Worm (Caenorhabditis elegans) whole organism, mixed stage, embryonic: Measurements from ENCODE around the gene dtmk-1.
A peak's percentile ranks its signal among the peaks of the same experiment; 100 is the strongest.

Source experiments
- bed-3 ChIP-seq: fragments of 200-800 bp; sonication (Bioruptor generic); optimal IDR thresholded peaks from 3 replicates; lab custom pipeline; 2018; ENCODE audit warnings: mild to moderate bottlenecking, missing genetic modification characterization, moderate library complexity, missing compliant biosample characterization
- blmp-1 ChIP-seq: fragments of 150-350 bp; optimal IDR thresholded peaks from 2 replicates; lab custom pipeline; 2014; ENCODE audit warnings: missing biosample characterization, missing genetic modification characterization
- ceh-39 ChIP-seq: fragments of 150-350 bp; optimal IDR thresholded peaks from 2 replicates; lab custom pipeline; 2014; ENCODE audit warnings: missing biosample characterization, missing genetic modification characterization
- ceh-43 ChIP-seq: fragments of 200-800 bp; sonication (Bioruptor generic); optimal IDR thresholded peaks from 2 replicates; lab custom pipeline; 2018; ENCODE audit warnings: mild to moderate bottlenecking, missing genetic modification characterization, moderate library complexity, missing compliant biosample characterization
- ceh-83 ChIP-seq: fragments of 200-800 bp; sonication (Bioruptor generic); optimal IDR thresholded peaks from 2 replicates; lab custom pipeline; 2018; ENCODE audit warnings: mild to moderate bottlenecking, missing genetic modification characterization, missing compliant biosample characterization
- ces-1 ChIP-seq: fragments of 150-350 bp; optimal IDR thresholded peaks from 2 replicates; lab custom pipeline; 2014; ENCODE audit warnings: missing biosample characterization, missing genetic modification reagents, missing genetic modification characterization
- cnd-1 ChIP-seq: fragments of 200-800 bp; sonication (Bioruptor generic); optimal IDR thresholded peaks from 2 replicates; lab custom pipeline; 2018; ENCODE audit warnings: mild to moderate bottlenecking, missing genetic modification characterization, missing compliant biosample characterization
- elt-1 ChIP-seq: sonication (generic microtip); optimal IDR thresholded peaks from 2 replicates; lab custom pipeline; 2017; ENCODE audit warnings: missing genetic modification characterization, mild to moderate bottlenecking, missing compliant biosample characterization, antibody characterized with exemption, moderate library complexity, borderline replicate concordance; ENCODE audit not compliant: insufficient read depth
- flh-1 ChIP-seq: fragments of 200-800 bp; sonication (Bioruptor generic); optimal IDR thresholded peaks from 2 replicates; lab custom pipeline; 2018; ENCODE audit warnings: mild to moderate bottlenecking, missing genetic modification characterization, moderate library complexity, missing compliant biosample characterization
- ham-2 ChIP-seq: fragments of 200-800 bp; sonication (Bioruptor generic); optimal IDR thresholded peaks from 2 replicates; lab custom pipeline; 2018; ENCODE audit warnings: mild to moderate bottlenecking, missing genetic modification characterization, missing compliant biosample characterization
- hlh-1 ChIP-seq: fragments of 150-350 bp; optimal IDR thresholded peaks from 2 replicates; lab custom pipeline; 2014; ENCODE audit warnings: missing biosample characterization, missing genetic modification reagents, missing genetic modification characterization
- lin-32 ChIP-seq: fragments of 200-800 bp; sonication (Bioruptor generic); optimal IDR thresholded peaks from 2 replicates; lab custom pipeline; 2018; ENCODE audit warnings: mild to moderate bottlenecking, missing genetic modification characterization, missing compliant biosample characterization
- lsy-2 ChIP-seq: fragments of 150-350 bp; optimal IDR thresholded peaks from 2 replicates; lab custom pipeline; 2014; ENCODE audit warnings: missing biosample characterization, missing genetic modification characterization
- mab-5 ChIP-seq: fragments of 150-350 bp; optimal IDR thresholded peaks from 2 replicates; lab custom pipeline; 2014; ENCODE audit warnings: missing biosample characterization, missing genetic modification characterization
- mep-1 ChIP-seq: fragments of 150-350 bp; optimal IDR thresholded peaks from 2 replicates; lab custom pipeline; 2017; ENCODE audit warnings: missing biosample characterization, missing genetic modification reagents, missing genetic modification characterization, inconsistent platforms
- mls-2 ChIP-seq: sonication (generic microtip); optimal IDR thresholded peaks from 2 replicates; lab custom pipeline; 2016; ENCODE audit warnings: mild to moderate bottlenecking, missing genetic modification characterization, moderate library complexity, missing compliant biosample characterization
- nhr-12 ChIP-seq: fragments of 150-350 bp; optimal IDR thresholded peaks from 2 replicates; lab custom pipeline; 2014; ENCODE audit warnings: missing biosample characterization, missing genetic modification characterization
- nhr-2 ChIP-seq: fragments of 150-350 bp; optimal IDR thresholded peaks from 2 replicates; lab custom pipeline; 2014; ENCODE audit warnings: missing biosample characterization, missing genetic modification characterization
- nhr-28 ChIP-seq: fragments of 150-350 bp; optimal IDR thresholded peaks from 2 replicates; lab custom pipeline; 2014; ENCODE audit warnings: missing biosample characterization, missing genetic modification characterization
- pha-4 ChIP-seq: fragments of 150-350 bp; optimal IDR thresholded peaks from 2 replicates; lab custom pipeline; 2018; ENCODE audit warnings: missing biosample characterization, missing genetic modification reagents, missing genetic modification characterization
- sem-2 ChIP-seq: fragments of 200-800 bp; sonication (Bioruptor generic); optimal IDR thresholded peaks from 2 replicates; lab custom pipeline; 2018; ENCODE audit warnings: mild to moderate bottlenecking, missing genetic modification characterization, missing compliant biosample characterization
- snpc-4 ChIP-seq: fragments of 150-350 bp; optimal IDR thresholded peaks from 2 replicates; lab custom pipeline; 2014; ENCODE audit warnings: missing biosample characterization, missing genetic modification characterization
- sptf-1 ChIP-seq: sonication (generic microtip); optimal IDR thresholded peaks from 2 replicates; lab custom pipeline; 2017; ENCODE audit warnings: mild to moderate bottlenecking, missing genetic modification characterization, moderate library complexity, missing compliant biosample characterization
- tbx-8 ChIP-seq: fragments of 200-800 bp; sonication (Bioruptor generic); optimal IDR thresholded peaks from 2 replicates; lab custom pipeline; 2018; ENCODE audit warnings: mild to moderate bottlenecking, missing genetic modification characterization, moderate library complexity, missing compliant biosample characterization
- unc-120 ChIP-seq: sonication (generic microtip); optimal IDR thresholded peaks from 2 replicates; lab custom pipeline; 2017; ENCODE audit warnings: missing genetic modification characterization, missing compliant biosample characterization; ENCODE audit not compliant: poor library complexity, severe bottlenecking
- unc-39 ChIP-seq: fragments of 150-350 bp; optimal IDR thresholded peaks from 2 replicates; lab custom pipeline; 2014; ENCODE audit warnings: missing biosample characterization, missing genetic modification characterization
- unc-62 ChIP-seq: fragments of 150-350 bp; optimal IDR thresholded peaks from 2 replicates; lab custom pipeline; 2014; ENCODE audit warnings: missing biosample characterization, missing genetic modification reagents, missing genetic modification characterization
- zip-8 ChIP-seq: fragments of 150-350 bp; optimal IDR thresholded peaks from 2 replicates; lab custom pipeline; 2014; ENCODE audit warnings: missing biosample characterization, missing genetic modification characterization
- ztf-11 ChIP-seq: fragments of 150-350 bp; optimal IDR thresholded peaks from 2 replicates; lab custom pipeline; 2014; ENCODE audit warnings: missing biosample characterization, missing genetic modification characterization

The dtmk-1 gene

DNA sequence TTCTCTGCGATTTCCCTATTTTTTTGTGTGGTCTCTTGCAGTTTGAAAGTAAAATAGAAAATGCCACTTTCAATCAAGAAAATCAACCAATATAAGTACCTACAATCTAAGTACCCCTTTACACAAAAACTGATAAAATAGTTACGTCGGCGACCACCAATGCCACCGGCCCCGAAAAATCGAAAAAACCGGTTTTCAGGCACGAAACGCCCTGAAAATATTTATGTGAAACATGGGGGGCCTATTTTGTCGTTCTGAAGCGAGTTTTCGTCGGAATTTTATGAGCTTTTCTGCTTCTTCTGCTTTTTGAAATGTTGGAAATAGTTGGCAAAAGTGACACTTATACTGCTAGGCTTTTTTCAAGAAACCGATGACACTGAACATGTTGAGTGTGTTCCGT lies 21.7 kb upstream of the dtmk-1 start:
- TF ChIP-seq nhr-2 (tag; lab: Kevin White, UChicago) (no peak), snpc-4 (tag; lab: Kevin White, UChicago) (no peak), unc-62 (GFP tag; lab: Kevin White, UChicago) (no peak), ceh-83 (GFP tag; lab: Kevin White, UChicago) (no peak), unc-120 (no peak), sem-2 (GFP tag; lab: Kevin White, UChicago) (no peak), cnd-1 (no peak), zip-8 (tag; lab: Kevin White, UChicago) (no peak), flh-1 (GFP tag; lab: Kevin White, UChicago) (no peak), blmp-1 (tag; lab: Kevin White, UChicago) (no peak), bed-3 (GFP tag; lab: Kevin White, UChicago) (no peak), ham-2 (GFP tag; lab: Kevin White, UChicago) (no peak), lin-32 (GFP tag; lab: Kevin White, UChicago) (no peak)

ce11 chrII:9986635-9987575 lies 20.0 kb upstream of the dtmk-1 start:
- TF ChIP-seq tbx-8 (GFP tag; lab: Kevin White, UChicago) (no peak), unc-39 (tag; lab: Kevin White, UChicago) (no peak), unc-62 (GFP tag; lab: Kevin White, UChicago) (peak; percentile 64), zip-8 (tag; lab: Kevin White, UChicago) (no peak), hlh-1 (tag; lab: Kevin White, UChicago) (peak; percentile 63), nhr-28 (no peak), bed-3 (GFP tag; lab: Kevin White, UChicago) (no peak)

- peak; percentile 89 for TF ChIP-seq unc-62 (GFP tag; lab: Kevin White, UChicago)
- TF ChIP-seq ceh-43 (GFP tag; lab: Kevin White, UChicago) = no peak
- TF ChIP-seq pha-4 (tag; lab: Kevin White, UChicago) = no peak
- peak; percentile 21 for TF ChIP-seq mls-2 (tag; lab: Kevin White, UChicago)
- no peak for TF ChIP-seq zip-8 (tag; lab: Kevin White, UChicago)
- TF ChIP-seq hlh-1 (tag; lab: Kevin White, UChicago) = peak; percentile 2
- TF ChIP-seq unc-120 = peak; percentile 86
- peak; percentile 53 for TF ChIP-seq mep-1 (tag; lab: Kevin White, UChicago)
- peak; percentile 42 for TF ChIP-seq sptf-1 (tag; lab: Kevin White, UChicago)
- TF ChIP-seq bed-3 (GFP tag; lab: Kevin White, UChicago) = no peak
- TF ChIP-seq ztf-11 = no peak
- TF ChIP-seq snpc-4 (tag; lab: Kevin White, UChicago) = no peak
- no peak for TF ChIP-seq cnd-1
- no peak for TF ChIP-seq tbx-8 (GFP tag; lab: Kevin White, UChicago)
- TF ChIP-seq lin-32 (GFP tag; lab: Kevin White, UChicago) = no peak
Observed at ce11 chrII:9984866-9985336, 18.0 kb upstream of the dtmk-1 start.

DNA sequence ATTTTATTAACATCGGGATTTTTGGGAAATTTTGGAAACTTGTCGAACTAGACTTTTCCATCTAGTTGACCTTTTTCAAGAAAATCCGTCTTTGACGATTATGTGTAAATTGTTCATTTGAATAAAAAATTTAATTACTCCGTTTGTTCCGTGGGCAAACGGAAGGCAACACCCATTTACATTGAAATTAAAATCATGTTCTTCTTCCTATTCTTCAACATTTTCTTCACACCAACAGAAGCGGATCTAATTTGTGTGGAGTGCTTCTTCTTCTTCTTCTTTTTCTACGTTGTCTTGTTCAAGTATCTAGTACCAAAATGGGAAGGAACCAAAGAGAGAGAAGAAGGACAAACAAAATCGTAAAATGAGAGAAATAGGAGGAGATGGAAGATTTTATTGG lies 15.5 kb upstream of the dtmk-1 start:
- TF ChIP-seq unc-62 (GFP tag; lab: Kevin White, UChicago) (no peak), ces-1 (peak; percentile 93)

DNA sequence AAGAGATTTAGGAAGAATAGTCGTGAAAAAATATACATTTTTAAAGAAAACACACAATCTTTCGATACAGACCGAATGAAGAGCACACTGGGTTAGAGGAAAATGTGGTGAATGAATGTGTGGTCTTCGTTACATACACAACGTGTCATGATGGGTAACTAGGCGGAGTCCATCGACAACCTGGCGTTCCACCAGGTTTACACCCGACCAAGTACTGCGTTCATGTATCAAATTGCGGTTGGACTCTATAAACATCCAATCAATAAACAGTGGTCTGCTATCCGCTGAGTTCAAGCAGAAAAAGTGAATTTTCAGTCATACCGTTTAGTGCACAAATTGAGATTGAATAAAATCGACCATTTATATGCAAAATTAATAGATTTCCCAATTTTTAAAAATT lies 14.9 kb upstream of the dtmk-1 start, which contains the start of gene sdz-38:
Gene sdz-38, minus strand, starts transcription at position 101 of the 400 bp plus-strand sequence.
- TF ChIP-seq ceh-43 (GFP tag; lab: Kevin White, UChicago) = no peak
- no peak for TF ChIP-seq mep-1 (tag; lab: Kevin White, UChicago)
- no peak for TF ChIP-seq bed-3 (GFP tag; lab: Kevin White, UChicago)
- TF ChIP-seq hlh-1 (tag; lab: Kevin White, UChicago) = no peak
- no peak for TF ChIP-seq ceh-83 (GFP tag; lab: Kevin White, UChicago)
- no peak for TF ChIP-seq elt-1 (tag; lab: Kevin White, UChicago)
- no peak for TF ChIP-seq tbx-8 (GFP tag; lab: Kevin White, UChicago)
- TF ChIP-seq sptf-1 (tag; lab: Kevin White, UChicago) = no peak
- TF ChIP-seq mab-5 (tag; lab: Kevin White, UChicago) = no peak
- no peak for TF ChIP-seq nhr-12 (tag; lab: Kevin White, UChicago)
- no peak for TF ChIP-seq lsy-2 (tag; lab: Kevin White, UChicago)
- TF ChIP-seq flh-1 (GFP tag; lab: Kevin White, UChicago) = no peak
- TF ChIP-seq zip-8 (tag; lab: Kevin White, UChicago) = no peak
- TF ChIP-seq unc-62 (GFP tag; lab: Kevin White, UChicago) = no peak
- TF ChIP-seq nhr-2 (tag; lab: Kevin White, UChicago) = no peak
- no peak for TF ChIP-seq lin-32 (GFP tag; lab: Kevin White, UChicago)
- TF ChIP-seq ceh-39 = no peak
- no peak for TF ChIP-seq nhr-28
- no peak for TF ChIP-seq snpc-4 (tag; lab: Kevin White, UChicago)
- no peak for TF ChIP-seq ztf-11
